Fruit fly (Drosophila melanogaster): ENCODE results near the gene CG9649.

DNA sequence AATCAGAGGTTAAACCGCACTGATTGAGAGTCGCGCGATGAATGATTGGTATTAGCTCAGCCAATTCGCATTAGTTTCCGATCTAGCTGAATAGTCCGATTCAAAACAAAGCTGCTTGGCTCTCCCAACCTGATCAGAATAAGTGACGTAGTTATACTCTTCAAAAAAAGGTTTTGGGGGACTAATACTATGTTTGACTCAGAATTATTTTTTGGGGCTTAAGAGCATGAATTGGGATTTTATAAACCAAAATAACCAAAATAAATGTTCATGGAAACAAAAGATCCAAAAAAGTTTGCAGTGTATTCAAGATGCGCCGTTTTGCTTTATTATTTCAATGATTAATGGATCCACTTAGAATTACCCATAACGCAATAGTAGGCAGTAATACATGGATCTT, at the start of gene CG9649:
- TF ChIP-seq pdm3 (GFP tag; optimal IDR thresholded peaks at IDR 0.05) (no peak), Lpt (GFP tag; optimal IDR thresholded peaks at IDR 0.05) (no peak), Eip93F (GFP tag; optimal IDR thresholded peaks at IDR 0.05) (no peak), Met (GFP tag; optimal IDR thresholded peaks at IDR 0.05) (no peak)
